Fruit fly (Drosophila melanogaster): ENCODE results near the gene CG46339.

dm6 chr3R:26881121-26881895 lies 34.3 kb upstream of the CG46339 start, which contains the start of the genes ro and T48:
- TF ChIP-seq CG1620 (GFP tag; optimal IDR thresholded peaks at IDR 0.05) (peak; percentile 29), CG14711 (tag; optimal IDR thresholded peaks at IDR 0.05) (no peak), bab1 (GFP tag; optimal IDR thresholded peaks at IDR 0.05) (peak; percentile 77), CG7045 (GFP tag; optimal IDR thresholded peaks at IDR 0.05) (no peak)
